Fruit fly (Drosophila melanogaster) whole organism, prepupa: ENCODE data around the gene CG11696.

Experiments
- CG10631 ChIP-seq: fragments of 200-800 bp; sonication (Bioruptor generic); optimal IDR thresholded peaks from 2 replicates; lab custom pipeline; 2016; ENCODE audit warnings: missing biosample characterization, missing genetic modification characterization
- CG10669 ChIP-seq: fragments of 200-800 bp; sonication (Bioruptor generic); optimal IDR thresholded peaks from 3 replicates; lab custom pipeline; 2018; ENCODE audit warnings: missing biosample characterization, mild to moderate bottlenecking, missing genetic modification characterization, moderate library complexity
- CG11294 ChIP-seq: fragments of 200-800 bp; sonication (Bioruptor generic); IDR thresholded peaks from 2 replicates; pipeline ENCODE4 v1.3.6; 2022; ENCODE audit warnings: missing biosample characterization, missing genetic modification characterization
- CG11762 ChIP-seq: fragments of 200-800 bp; sonication (Bioruptor generic); optimal IDR thresholded peaks from 3 replicates; lab custom pipeline; 2016; ENCODE audit warnings: missing biosample characterization, missing genetic modification characterization; ENCODE audit not compliant: insufficient read depth
- CG3032 ChIP-seq: fragments of 200-800 bp; optimal IDR thresholded peaks from 2 replicates; lab custom pipeline; 2019; ENCODE audit warnings: missing biosample characterization, mild to moderate bottlenecking, missing genetic modification characterization, moderate library complexity
- CG31627 ChIP-seq: fragments of 200-800 bp; sonication (Bioruptor generic); optimal IDR thresholded peaks from 3 replicates; lab custom pipeline; 2016; ENCODE audit warnings: missing biosample characterization, missing genetic modification characterization
- CG32006 ChIP-seq: fragments of 200-800 bp; sonication (Bioruptor generic); optimal IDR thresholded peaks from 3 replicates; lab custom pipeline; 2017; ENCODE audit warnings: missing biosample characterization, mild to moderate bottlenecking, missing genetic modification characterization
- CG3919 ChIP-seq: fragments of 200-800 bp; sonication (Bioruptor generic); optimal IDR thresholded peaks from 3 replicates; lab custom pipeline; 2016; ENCODE audit warnings: missing biosample characterization, missing genetic modification characterization
- CG4318 ChIP-seq: fragments of 200-800 bp; sonication (Bioruptor generic); optimal IDR thresholded peaks from 3 replicates; lab custom pipeline; 2017; ENCODE audit warnings: missing biosample characterization, mild to moderate bottlenecking, missing genetic modification characterization
- CG6276 ChIP-seq: fragments of 200-800 bp; sonication (Bioruptor generic); optimal IDR thresholded peaks from 2 replicates; lab custom pipeline; 2017; ENCODE audit warnings: missing biosample characterization, mild to moderate bottlenecking, missing genetic modification characterization
- CG6854 ChIP-seq: fragments of 200-800 bp; sonication (Bioruptor generic); optimal IDR thresholded peaks from 2 replicates; lab custom pipeline; 2017; ENCODE audit warnings: missing biosample characterization, mild to moderate bottlenecking, missing genetic modification characterization
- CG8119 ChIP-seq: fragments of 200-800 bp; sonication (Bioruptor generic); IDR thresholded peaks from 3 replicates; pipeline ENCODE4 v1.3.6; 2022; ENCODE audit warnings: missing biosample characterization, missing genetic modification characterization
- CG8319 ChIP-seq: fragments of 200-800 bp; sonication (Bioruptor generic); optimal IDR thresholded peaks from 3 replicates; lab custom pipeline; 2016; ENCODE audit warnings: missing biosample characterization, missing genetic modification characterization
- CG8632 ChIP-seq: fragments of 200-800 bp; sonication (Bioruptor generic); optimal IDR thresholded peaks from 3 replicates; lab custom pipeline; 2016; ENCODE audit warnings: missing biosample characterization, missing genetic modification characterization
- Eip78C ChIP-seq: fragments of 200-800 bp; sonication (Bioruptor generic); peaks from one replicate; lab custom pipeline; 2016; ENCODE audit warnings: missing biosample characterization, missing genetic modification characterization
- Eip93F ChIP-seq: fragments of 200-800 bp; sonication (Bioruptor generic); optimal IDR thresholded peaks from 2 replicates; lab custom pipeline; 2016; ENCODE audit warnings: missing biosample characterization, mild to moderate bottlenecking, missing genetic modification characterization
- Ets21C ChIP-seq: fragments of 200-800 bp; sonication (Bioruptor generic); optimal IDR thresholded peaks from 3 replicates; lab custom pipeline; 2016; ENCODE audit warnings: missing biosample characterization, missing genetic modification characterization
- Ets96B ChIP-seq: fragments of 200-800 bp; optimal IDR thresholded peaks from 2 replicates; lab custom pipeline; 2019; ENCODE audit warnings: missing biosample characterization, mild to moderate bottlenecking, missing genetic modification characterization, moderate library complexity
- Gug ChIP-seq: fragments of 200-800 bp; sonication (Bioruptor generic); IDR thresholded peaks from 2 replicates; pipeline ENCODE4 v1.3.6; 2022; ENCODE audit warnings: missing biosample characterization, missing genetic modification characterization
- Hr39 ChIP-seq: fragments of 200-800 bp; sonication (Bioruptor generic); optimal IDR thresholded peaks from 2 replicates; lab custom pipeline; 2016; ENCODE audit warnings: missing biosample characterization, missing genetic modification characterization
- Hr4 ChIP-seq: fragments of 200-800 bp; sonication (Bioruptor generic); optimal IDR thresholded peaks from 3 replicates; lab custom pipeline; 2016; ENCODE audit warnings: missing biosample characterization, missing genetic modification characterization
- Lpt ChIP-seq: fragments of 200-800 bp; sonication (Bioruptor generic); optimal IDR thresholded peaks from 3 replicates; lab custom pipeline; 2016; ENCODE audit warnings: missing biosample characterization, missing genetic modification characterization
- Met ChIP-seq: fragments of 200-800 bp; sonication (Bioruptor generic); optimal IDR thresholded peaks from 3 replicates; lab custom pipeline; 2016; ENCODE audit warnings: missing biosample characterization, missing genetic modification characterization
- Sox102F ChIP-seq: fragments of 200-800 bp; sonication (Bioruptor generic); optimal IDR thresholded peaks from 2 replicates; lab custom pipeline; 2016; ENCODE audit warnings: missing biosample characterization, mild to moderate bottlenecking, missing genetic modification characterization
- Sox14 ChIP-seq: fragments of 200-800 bp; sonication (Bioruptor generic); optimal IDR thresholded peaks from 3 replicates; lab custom pipeline; 2016; ENCODE audit warnings: missing biosample characterization, missing genetic modification characterization
- Sox15 ChIP-seq: fragments of 200-800 bp; sonication (Bioruptor generic); optimal IDR thresholded peaks from 3 replicates; lab custom pipeline; 2016; ENCODE audit warnings: missing biosample characterization, missing genetic modification characterization
- achi ChIP-seq: fragments of 200-800 bp; sonication (Bioruptor generic); optimal IDR thresholded peaks from 3 replicates; lab custom pipeline; 2016; ENCODE audit warnings: missing biosample characterization, missing genetic modification characterization
- acj6 ChIP-seq: fragments of 200-800 bp; sonication (Bioruptor generic); optimal IDR thresholded peaks from 3 replicates; lab custom pipeline; 2016; ENCODE audit warnings: missing biosample characterization, missing genetic modification characterization
- cyc ChIP-seq: fragments of 200-800 bp; sonication (Bioruptor generic); optimal IDR thresholded peaks from 3 replicates; lab custom pipeline; 2016; ENCODE audit warnings: missing biosample characterization, missing genetic modification characterization
- fd85E ChIP-seq: fragments of 200-800 bp; sonication (Bioruptor generic); optimal IDR thresholded peaks from 3 replicates; lab custom pipeline; 2016; ENCODE audit warnings: missing biosample characterization, missing genetic modification characterization
- fkh ChIP-seq: fragments of 200-800 bp; sonication (Bioruptor generic); optimal IDR thresholded peaks from 3 replicates; lab custom pipeline; 2017; ENCODE audit warnings: missing biosample characterization, mild to moderate bottlenecking, missing genetic modification characterization, moderate library complexity
- lz ChIP-seq: fragments of 200-800 bp; sonication (Bioruptor generic); optimal IDR thresholded peaks from 3 replicates; lab custom pipeline; 2016; ENCODE audit warnings: missing biosample characterization, missing genetic modification characterization
- net ChIP-seq: fragments of 200-800 bp; sonication (Bioruptor generic); optimal IDR thresholded peaks from 3 replicates; lab custom pipeline; 2016; ENCODE audit warnings: missing biosample characterization, missing genetic modification characterization
- salr ChIP-seq, 2 experiments: fragments of 200-800 bp; sonication (Bioruptor generic); optimal IDR thresholded peaks; 3 replicates each; lab custom pipeline; 2016 to 2018; ENCODE audit warnings: missing biosample characterization in 2 of 2, missing genetic modification characterization in 2 of 2, mild to moderate bottlenecking in 1 of 2
- svp ChIP-seq: fragments of 200-800 bp; sonication (Bioruptor generic); peaks from one replicate; lab custom pipeline; 2016; ENCODE audit warnings: missing biosample characterization, missing genetic modification characterization
- topi ChIP-seq: fragments of 200-800 bp; sonication (Bioruptor generic); optimal IDR thresholded peaks from 3 replicates; lab custom pipeline; 2016; ENCODE audit warnings: missing biosample characterization, missing genetic modification characterization
- vri ChIP-seq: fragments of 200-800 bp; sonication (Bioruptor generic); optimal IDR thresholded peaks from 3 replicates; lab custom pipeline; 2016; ENCODE audit warnings: missing biosample characterization, mild to moderate bottlenecking, missing genetic modification characterization

The CG11696 gene

dm6 chrX:11559728-11560724, 13.5 kb upstream of the CG11696 start (continued):
- TF ChIP-seq achi (GFP tag; lab: Kevin White, UChicago) = peak; percentile 86
- peak; percentile 85 for TF ChIP-seq Lpt (GFP tag; lab: Kevin White, UChicago)
- TF ChIP-seq fkh (GFP tag; lab: Kevin White, UChicago) = no peak
- TF ChIP-seq lz (GFP tag; lab: Kevin White, UChicago) = peak; percentile 64
- peak; percentile 82 for TF ChIP-seq Ets96B (tag; lab: Kevin White, UChicago)
- TF ChIP-seq Ets21C = peak; percentile 10
- peak; percentile 10 for TF ChIP-seq Eip93F (GFP tag; lab: Kevin White, UChicago)
- TF ChIP-seq CG4318 (GFP tag; lab: Kevin White, UChicago) = peak; percentile 85
- TF ChIP-seq CG8319 = peak; percentile 57
- peak; percentile 14 for TF ChIP-seq vri (GFP tag; lab: Kevin White, UChicago)
- TF ChIP-seq topi (GFP tag; lab: Kevin White, UChicago) = peak; percentile 69
- TF ChIP-seq Sox102F (GFP tag; lab: Kevin White, UChicago) = peak; percentile 66
- TF ChIP-seq Hr4 (GFP tag; lab: Kevin White, UChicago) = peak; percentile 86
- peak; percentile 13 for TF ChIP-seq CG6854 (GFP tag; lab: Kevin White, UChicago)
- TF ChIP-seq Gug = peak; percentile 75
- peak; percentile 85 for TF ChIP-seq CG3919
- peak; percentile 85 for TF ChIP-seq acj6 (GFP tag; lab: Kevin White, UChicago)
- peak; percentile 51 for TF ChIP-seq Hr39
- TF ChIP-seq CG10631 (GFP tag; lab: Kevin White, UChicago) = peak; percentile 80
- TF ChIP-seq CG32006 (GFP tag; lab: Kevin White, UChicago) = peak; percentile 95
- peak; percentile 87 for TF ChIP-seq net (GFP tag; lab: Kevin White, UChicago)
- peak; percentile 83 for TF ChIP-seq CG11762 (GFP tag; lab: Kevin White, UChicago)
- peak; percentile 73 for TF ChIP-seq Sox15 (GFP tag; lab: Kevin White, UChicago)
- TF ChIP-seq CG8632 (GFP tag; lab: Kevin White, UChicago) = peak; percentile 86
- peak; percentile 50 for TF ChIP-seq fd85E
- peak; percentile 58 for TF ChIP-seq CG31627 (GFP tag; lab: Kevin White, UChicago)
- peak; percentile 2 to 91 for TF ChIP-seq salr (GFP tag; optimal IDR thresholded peaks at IDR 0.05; lab: Kevin White, UChicago)
- TF ChIP-seq CG11294 (GFP tag; lab: Robert Waterston, UW) = peak; percentile 69
- TF ChIP-seq svp = peak; percentile 58
- TF ChIP-seq cyc (GFP tag; lab: Kevin White, UChicago) = peak; percentile 63

dm6 chrX:11561450-11562040, 12.0 kb upstream of the CG11696 start, which contains the start of gene PGRP-SA:
Gene PGRP-SA (plus strand): TSS chrX:11561643.
- TF ChIP-seq svp = peak; percentile 66
- no peak for TF ChIP-seq CG10631 (GFP tag; lab: Kevin White, UChicago)
- TF ChIP-seq CG10669 = peak; percentile 1
- TF ChIP-seq cyc (GFP tag; lab: Kevin White, UChicago) = no peak
- TF ChIP-seq Met = no peak
- TF ChIP-seq CG3032 = no peak
- peak; percentile 51 for TF ChIP-seq Eip78C
- peak; percentile 33 for TF ChIP-seq Sox14
- TF ChIP-seq CG6276 (GFP tag; lab: Kevin White, UChicago) = no peak
- TF ChIP-seq CG8119 (GFP tag; lab: Robert Waterston, UW) = 0 out of 3 replicates have a peak, but pooled peaks have one; percentile 27
